Worm (Caenorhabditis elegans) whole organism, young adult: Measurements from ENCODE around the gene F20A1.4.

ENCODE experiments used
- B0336.3 ChIP-seq: fragments of 200-800 bp; sonication (Bioruptor generic); IDR thresholded peaks from 2 replicates; pipeline ENCODE4 v1.3.6; 2022; ENCODE audit warnings: missing genetic modification characterization, missing compliant biosample characterization
- D2030.7 ChIP-seq: fragments of 200-800 bp; sonication (Bioruptor generic); IDR thresholded peaks from 2 replicates; pipeline ENCODE4 v1.3.6; 2022; ENCODE audit warnings: missing genetic modification reagents, missing genetic modification characterization, missing compliant biosample characterization
- F39B2.1 ChIP-seq: fragments of 200-800 bp; sonication (Bioruptor generic); IDR thresholded peaks from 2 replicates; pipeline ENCODE4 v1.3.6; 2022; ENCODE audit warnings: missing genetic modification reagents, missing genetic modification characterization, missing compliant biosample characterization
- F57A8.1 ChIP-seq: fragments of 200-800 bp; sonication (Bioruptor generic); optimal IDR thresholded peaks from 2 replicates; lab custom pipeline; 2018; ENCODE audit warnings: mild to moderate bottlenecking, missing genetic modification characterization, moderate library complexity, missing compliant biosample characterization
- F57C9.4 ChIP-seq: sonication (generic microtip); optimal IDR thresholded peaks from 2 replicates; lab custom pipeline; 2017; ENCODE audit warnings: mild to moderate bottlenecking, missing genetic modification characterization, missing compliant biosample characterization
- Y56A3A.18 ChIP-seq: fragments of 200-800 bp; sonication (Bioruptor generic); IDR thresholded peaks from 2 replicates; pipeline ENCODE4 v1.3.6; 2022; ENCODE audit warnings: missing genetic modification reagents, missing genetic modification characterization, missing compliant biosample characterization
- Y67H2A.10 ChIP-seq: fragments of 200-800 bp; sonication (Bioruptor generic); conservative IDR thresholded peaks from 2 replicates; pipeline ENCODE4 v1.3.6; 2022; ENCODE audit warnings: missing genetic modification reagents, missing genetic modification characterization, missing compliant biosample characterization
- Y95B8A.8 ChIP-seq: fragments of 200-800 bp; sonication (Bioruptor generic); IDR thresholded peaks from 2 replicates; pipeline ENCODE4 v1.3.6; 2022; ENCODE audit warnings: missing genetic modification reagents, missing genetic modification characterization, missing compliant biosample characterization
- ZK185.1 ChIP-seq: sonication (generic microtip); optimal IDR thresholded peaks from 2 replicates; lab custom pipeline; 2016; ENCODE audit warnings: mild to moderate bottlenecking, missing genetic modification characterization, missing compliant biosample characterization; ENCODE audit not compliant: poor library complexity, severe bottlenecking
- ama-1 ChIP-seq, 3 experiments: fragments of 150-350 bp in 1 of 3; sonication (generic microtip) in 2 of 3; optimal IDR thresholded peaks; 2 replicates each; lab custom pipeline; 2014 to 2018; ENCODE audit warnings: missing biosample characterization in 2 of 3, missing genetic modification characterization in 2 of 3, missing genetic modification reagents in 2 of 3
- ceh-100 ChIP-seq: fragments of 200-800 bp; sonication (Bioruptor generic); IDR thresholded peaks from 2 replicates; pipeline ENCODE4 v1.3.6; 2022; ENCODE audit warnings: missing genetic modification reagents, missing genetic modification characterization, missing compliant biosample characterization
- ceh-58 ChIP-seq: fragments of 200-800 bp; sonication (Bioruptor generic); IDR thresholded peaks from 2 replicates; pipeline ENCODE4 v1.3.6; 2022; ENCODE audit warnings: missing genetic modification characterization, missing compliant biosample characterization
- die-1 ChIP-seq: sonication (generic microtip); optimal IDR thresholded peaks from 2 replicates; lab custom pipeline; 2016; ENCODE audit warnings: missing genotype, mild to moderate bottlenecking, missing genetic modification characterization, missing compliant biosample characterization
- dpff-1 ChIP-seq: sonication (generic microtip); optimal IDR thresholded peaks from 2 replicates; lab custom pipeline; 2017; ENCODE audit warnings: mild to moderate bottlenecking, missing genetic modification characterization, missing compliant biosample characterization
- dpl-1 ChIP-seq: fragments of 150-350 bp; optimal IDR thresholded peaks from 2 replicates; lab custom pipeline; 2014; ENCODE audit warnings: missing biosample characterization, missing genetic modification reagents, missing genetic modification characterization
- efl-1 ChIP-seq: fragments of 150-350 bp; optimal IDR thresholded peaks from 2 replicates; lab custom pipeline; 2014; ENCODE audit warnings: missing biosample characterization, missing genetic modification reagents, missing genetic modification characterization
- egl-18 ChIP-seq: fragments of 200-800 bp; sonication (Bioruptor generic); IDR thresholded peaks from 2 replicates; pipeline ENCODE4 v1.3.6; 2022; ENCODE audit warnings: missing genetic modification reagents, missing genetic modification characterization, missing compliant biosample characterization
- egrh-3 ChIP-seq: fragments of 200-800 bp; sonication (Bioruptor generic); IDR thresholded peaks from 2 replicates; pipeline ENCODE4 v1.3.6; 2022; ENCODE audit warnings: missing genetic modification reagents, missing genetic modification characterization, missing compliant biosample characterization
- hmg-1.2 ChIP-seq: fragments of 200-800 bp; sonication (Bioruptor generic); IDR thresholded peaks from 2 replicates; pipeline ENCODE4 v1.3.6; 2022; ENCODE audit warnings: missing genetic modification reagents, missing genetic modification characterization, missing compliant biosample characterization
- hmg-20 ChIP-seq: fragments of 200-800 bp; sonication (Bioruptor generic); IDR thresholded peaks from 2 replicates; pipeline ENCODE4 v1.3.6; 2022; ENCODE audit warnings: missing genetic modification reagents, missing genetic modification characterization, missing compliant biosample characterization
- hsf-1 ChIP-seq: fragments of 200-800 bp; sonication (Bioruptor generic); IDR thresholded peaks from 2 replicates; pipeline ENCODE4 v1.3.6; 2022; ENCODE audit warnings: missing genetic modification reagents, missing genetic modification characterization, missing compliant biosample characterization
- lsy-27 ChIP-seq: sonication (generic microtip); optimal IDR thresholded peaks from 2 replicates; lab custom pipeline; 2017; ENCODE audit warnings: missing genetic modification characterization, mild to moderate bottlenecking, missing compliant biosample characterization, antibody characterized with exemption, missing genotype, borderline replicate concordance; ENCODE audit not compliant: insufficient read depth
- madf-6 ChIP-seq: fragments of 200-800 bp; sonication (Bioruptor generic); IDR thresholded peaks from 2 replicates; pipeline ENCODE4 v1.3.6; 2022; ENCODE audit warnings: missing genetic modification reagents, missing genetic modification characterization, missing compliant biosample characterization
- mxl-1 ChIP-seq: sonication (generic microtip); optimal IDR thresholded peaks from 2 replicates; lab custom pipeline; 2016; ENCODE audit warnings: missing genetic modification characterization, missing compliant biosample characterization
- nfya-2 ChIP-seq: fragments of 200-800 bp; sonication (Bioruptor generic); IDR thresholded peaks from 2 replicates; pipeline ENCODE4 v1.3.6; 2022; ENCODE audit warnings: missing genetic modification reagents, missing genetic modification characterization, missing compliant biosample characterization
- pha-4 ChIP-seq: fragments of 150-350 bp; sonication (generic microtip); optimal IDR thresholded peaks from 2 replicates; lab custom pipeline; 2014; ENCODE audit warnings: missing biosample characterization, missing genetic modification reagents, missing genetic modification characterization
- rpc-1 ChIP-seq, 2 experiments: fragments of 150-350 bp in 1 of 2; sonication (generic microtip) in 1 of 2; optimal IDR thresholded peaks; 2 replicates each; lab custom pipeline; 2014 to 2018; ENCODE audit warnings: missing biosample characterization in 1 of 2, missing genetic modification characterization in 1 of 2, missing genetic modification reagents in 1 of 2, missing genotype in 1 of 2
- sdz-38 ChIP-seq: sonication (generic microtip); optimal IDR thresholded peaks from 2 replicates; lab custom pipeline; 2016; ENCODE audit warnings: missing genotype, missing genetic modification characterization, missing compliant biosample characterization
- sea-2 ChIP-seq: fragments of 200-800 bp; sonication (Bioruptor generic); IDR thresholded peaks from 2 replicates; pipeline ENCODE4 v1.3.6; 2022; ENCODE audit warnings: missing genetic modification characterization, missing compliant biosample characterization
- somi-1 ChIP-seq: fragments of 200-800 bp; sonication (Bioruptor generic); optimal IDR thresholded peaks from 2 replicates; lab custom pipeline; 2018; ENCODE audit warnings: mild to moderate bottlenecking, missing genetic modification characterization, missing compliant biosample characterization
- tlf-1 ChIP-seq: fragments of 200-800 bp; sonication (Bioruptor generic); optimal IDR thresholded peaks from 2 replicates; lab custom pipeline; 2018; ENCODE audit warnings: mild to moderate bottlenecking, missing genetic modification characterization, missing compliant biosample characterization
- unc-62 ChIP-seq: fragments of 150-350 bp; optimal IDR thresholded peaks from 2 replicates; lab custom pipeline; 2014; ENCODE audit warnings: missing biosample characterization, missing genetic modification reagents, missing genetic modification characterization
- zfh-2 ChIP-seq: fragments of 200-800 bp; sonication (Bioruptor generic); conservative IDR thresholded peaks from 2 replicates; pipeline ENCODE4 v1.3.6; 2022; ENCODE audit warnings: missing genetic modification reagents, missing genetic modification characterization, missing compliant biosample characterization
- ztf-18 ChIP-seq: sonication (generic microtip); optimal IDR thresholded peaks from 2 replicates; lab custom pipeline; 2016; ENCODE audit warnings: missing genotype, mild to moderate bottlenecking, missing genetic modification characterization, missing compliant biosample characterization
- ztf-25 ChIP-seq: fragments of 200-800 bp; sonication (Bioruptor generic); IDR thresholded peaks from 2 replicates; pipeline ENCODE4 v1.3.6; 2022; ENCODE audit warnings: missing genetic modification reagents, missing genetic modification characterization, missing compliant biosample characterization
- ztf-26 ChIP-seq: sonication (generic microtip); optimal IDR thresholded peaks from 2 replicates; lab custom pipeline; 2017; ENCODE audit warnings: missing genetic modification characterization, missing compliant biosample characterization
- ztf-6 ChIP-seq: fragments of 200-800 bp; sonication (Bioruptor generic); IDR thresholded peaks from 2 replicates; pipeline ENCODE4 v1.3.6; 2022; ENCODE audit warnings: missing genetic modification reagents, missing genetic modification characterization, missing compliant biosample characterization

The F20A1.4 gene

ce11 chrV:6985943-6986342 lies 35.7 kb downstream of the F20A1.4 start, which contains the start of gene nhr-163:
nhr-163 (minus strand) TSS chrV:6986043.
- no peak for TF ChIP-seq lsy-27 (tag; lab: Kevin White, UChicago)
- TF ChIP-seq madf-6, result no peak
- TF ChIP-seq ZK185.1 (tag; lab: Kevin White, UChicago), result no peak
- no peak for TF ChIP-seq somi-1 (GFP tag; lab: Kevin White, UChicago)
- TF ChIP-seq Y56A3A.18 (GFP tag; lab: Robert Waterston, UW), result no peak
- no peak for TF ChIP-seq dpl-1 (GFP tag; lab: Kevin White, UChicago)
- TF ChIP-seq nfya-2 (GFP tag; lab: Robert Waterston, UW), result no peak

- no peak for TF ChIP-seq ztf-25
- no peak for TF ChIP-seq Y95B8A.8 (GFP tag; lab: Robert Waterston, UW)
- TF ChIP-seq hsf-1 (GFP tag; lab: Robert Waterston, UW), result no peak
- no peak for TF ChIP-seq zfh-2 (GFP tag; lab: Robert Waterston, UW)
- no peak for TF ChIP-seq ceh-100 (GFP tag; lab: Robert Waterston, UW)
- TF ChIP-seq unc-62, result no peak
- TF ChIP-seq tlf-1 (GFP tag; lab: Kevin White, UChicago), result no peak
- no peak for TF ChIP-seq D2030.7 (GFP tag; lab: Robert Waterston, UW)
- TF ChIP-seq egl-18 (GFP tag; lab: Robert Waterston, UW), result no peak
- no peak for TF ChIP-seq die-1 (tag; lab: Kevin White, UChicago)
- TF ChIP-seq hmg-1.2, result no peak
- no peak for TF ChIP-seq dpl-1 (GFP tag; lab: Kevin White, UChicago)
Observed at ce11 chrV:6982813-6983212, 38.9 kb downstream of the F20A1.4 start, which contains the start of gene nhr-161. nhr-161 (minus strand) TSS chrV:6982913.

- no peak for TF ChIP-seq F39B2.1
- TF ChIP-seq pha-4 (tag; lab: Kevin White, UChicago), result no peak
- TF ChIP-seq ztf-18, result no peak
- no peak for TF ChIP-seq rpc-1 (optimal IDR thresholded peaks at IDR 0.05; lab: Kevin White, UChicago)
- no peak for TF ChIP-seq rpc-1 (tag; optimal IDR thresholded peaks at IDR 0.05; lab: Kevin White, UChicago)
- no peak for TF ChIP-seq hmg-20 (GFP tag; lab: Robert Waterston, UW)
- TF ChIP-seq sea-2 (GFP tag; lab: Robert Waterston, UW), result no peak
- TF ChIP-seq B0336.3 (GFP tag; lab: Robert Waterston, UW), result no peak
- no peak for TF ChIP-seq zfh-2 (GFP tag; lab: Robert Waterston, UW)
- no peak for TF ChIP-seq ama-1 (optimal IDR thresholded peaks at IDR 0.05; lab: Kevin White, UChicago)
- no peak for TF ChIP-seq ama-1 (GFP tag; optimal IDR thresholded peaks at IDR 0.05; lab: Kevin White, UChicago)
- no peak for TF ChIP-seq Y67H2A.10 (GFP tag; lab: Robert Waterston, UW)
- no peak for TF ChIP-seq somi-1 (GFP tag; lab: Kevin White, UChicago)
Observed at ce11 chrV:6979019-6979418, 42.7 kb downstream of the F20A1.4 start, which contains the start of gene sre-12. sre-12 (minus strand) TSS chrV:6979119.

ce11 chrV:6976047-6976446 lies 45.6 kb downstream of the F20A1.4 start, which contains the start of gene srx-16:
srx-16 (plus strand) TSS chrV:6976347.
- TF ChIP-seq sdz-38 (tag; lab: Kevin White, UChicago) (no peak), sea-2 (GFP tag; lab: Robert Waterston, UW) (no peak), egrh-3 (no peak), ceh-58 (GFP tag; lab: Robert Waterston, UW) (no peak), rpc-1 (optimal IDR thresholded peaks at IDR 0.05; lab: Kevin White, UChicago) (no peak), rpc-1 (tag; optimal IDR thresholded peaks at IDR 0.05; lab: Kevin White, UChicago) (no peak), F57A8.1 (GFP tag; lab: Kevin White, UChicago) (no peak), efl-1 (no peak), mxl-1 (tag; lab: Kevin White, UChicago) (no peak), ztf-26 (tag; lab: Kevin White, UChicago) (no peak), ztf-6 (GFP tag; lab: Robert Waterston, UW) (no peak), Y67H2A.10 (GFP tag; lab: Robert Waterston, UW) (no peak), unc-62 (no peak), Y95B8A.8 (GFP tag; lab: Robert Waterston, UW) (no peak), ztf-18 (no peak), F57C9.4 (tag; lab: Kevin White, UChicago) (no peak), hmg-20 (GFP tag; lab: Robert Waterston, UW) (no peak), dpff-1 (tag; lab: Kevin White, UChicago) (no peak)
- TF ChIP-seq, all 124 proteins: peak for 0
